Fruit fly (Drosophila melanogaster) whole organism, adult: ENCODE results near the gene CG5969.

Source experiments
- CG14711 ChIP-seq: fragments of 200-800 bp; sonication (Bioruptor generic); optimal IDR thresholded peaks from 2 replicates; lab custom pipeline; 2018; ENCODE audit warnings: missing biosample characterization, mild to moderate bottlenecking, missing genetic modification characterization, moderate library complexity
- CG33017 ChIP-seq: fragments of 200-800 bp; sonication (Bioruptor generic); optimal IDR thresholded peaks from 2 replicates; lab custom pipeline; 2018; ENCODE audit warnings: missing biosample characterization, mild to moderate bottlenecking, missing genetic modification characterization, moderate library complexity
- CG5204 ChIP-seq: fragments of 200-800 bp; sonication (Bioruptor generic); optimal IDR thresholded peaks from 2 replicates; lab custom pipeline; 2016; ENCODE audit warnings: missing biosample characterization, missing genetic modification characterization
- CG7045 ChIP-seq: fragments of 200-800 bp; sonication (Bioruptor generic); optimal IDR thresholded peaks from 2 replicates; lab custom pipeline; 2017; ENCODE audit warnings: missing biosample characterization, mild to moderate bottlenecking, missing genetic modification characterization
- CG7101 ChIP-seq: fragments of 200-800 bp; sonication (Bioruptor generic); optimal IDR thresholded peaks from 2 replicates; lab custom pipeline; 2018; ENCODE audit warnings: missing biosample characterization, mild to moderate bottlenecking, missing genetic modification characterization, moderate library complexity
- Clk ChIP-seq: fragments of 200-800 bp; sonication (Bioruptor generic); optimal IDR thresholded peaks from 2 replicates; lab custom pipeline; 2017; ENCODE audit warnings: missing biosample characterization, missing genetic modification characterization
- Crg-1 ChIP-seq: fragments of 200-800 bp; sonication (Bioruptor generic); optimal IDR thresholded peaks from 2 replicates; lab custom pipeline; 2016; ENCODE audit warnings: missing biosample characterization, missing genetic modification characterization
- Hr96 ChIP-seq: fragments of 200-800 bp; sonication (Bioruptor generic); optimal IDR thresholded peaks from 2 replicates; lab custom pipeline; 2016; ENCODE audit warnings: missing biosample characterization, missing genetic modification characterization
- Mnt ChIP-seq: fragments of 200-800 bp; sonication (Bioruptor generic); optimal IDR thresholded peaks from 2 replicates; lab custom pipeline; 2016; ENCODE audit warnings: missing biosample characterization, mild to moderate bottlenecking, missing genetic modification characterization
- bab1 ChIP-seq: fragments of 200-800 bp; sonication (Bioruptor generic); optimal IDR thresholded peaks from 3 replicates; lab custom pipeline; 2019; ENCODE audit warnings: missing biosample characterization, mild to moderate bottlenecking, missing genetic modification characterization, moderate library complexity
- kay ChIP-seq: fragments of 200-800 bp; sonication (Bioruptor generic); peaks from one replicate; lab custom pipeline; 2016; ENCODE audit warnings: missing biosample characterization, missing genetic modification characterization, borderline replicate concordance
- pad ChIP-seq: fragments of 200-800 bp; sonication (Bioruptor generic); optimal IDR thresholded peaks from 3 replicates; lab custom pipeline; 2017; ENCODE audit warnings: missing biosample characterization, missing genetic modification characterization, mild to moderate bottlenecking, moderate library complexity, missing genetic modification reagents
- toe ChIP-seq: fragments of 200-800 bp; sonication (Bioruptor generic); optimal IDR thresholded peaks from 2 replicates; lab custom pipeline; 2016; ENCODE audit warnings: missing biosample characterization, missing genetic modification characterization

- TF ChIP-seq CG5204 (GFP tag; lab: Kevin White, UChicago) (no peak), CG7045 (GFP tag; lab: Kevin White, UChicago) (no peak), CG33017 (no peak), Clk (GFP tag; lab: Kevin White, UChicago) (no peak), pad (no peak), CG7101 (tag; lab: Kevin White, UChicago) (no peak), Hr96 (GFP tag; lab: Kevin White, UChicago) (no peak), bab1 (no peak), CG14711 (tag; lab: Kevin White, UChicago) (no peak), Crg-1 (GFP tag; lab: Kevin White, UChicago) (no peak), kay (GFP tag; lab: Kevin White, UChicago) (no peak), Mnt (no peak), toe (GFP tag; lab: Kevin White, UChicago) (no peak)
Observed at dm6 chr3L:20440902-20441429, 32.6 kb upstream of the CG5969 start.
